Fruit fly (Drosophila melanogaster) whole organism, embryonic: Measurements from ENCODE around the gene Etl1.

Experiments
- Asciz ChIP-seq: fragments of 200-800 bp; sonication (Bioruptor generic); optimal IDR thresholded peaks from 2 replicates; lab custom pipeline; 2017; ENCODE audit warnings: missing biosample characterization, mild to moderate bottlenecking, missing genetic modification characterization, missing genetic modification reagents
- BEAF-32 ChIP-seq: fragments of 200-800 bp; sonication (Bioruptor generic); optimal IDR thresholded peaks from 3 replicates; lab custom pipeline; 2017; ENCODE audit warnings: missing biosample characterization, missing genetic modification characterization, mild to moderate bottlenecking, moderate library complexity, missing genetic modification reagents
- Bgb ChIP-seq: fragments of 200-800 bp; sonication (Bioruptor generic); IDR thresholded peaks from 2 replicates; pipeline ENCODE4 v1.3.6; 2022; ENCODE audit warnings: missing biosample characterization, missing genetic modification characterization; ENCODE audit not compliant: partially characterized antibody
- CG10654 ChIP-seq: fragments of 200-800 bp; sonication (Bioruptor generic); optimal IDR thresholded peaks from 2 replicates; lab custom pipeline; 2016; ENCODE audit warnings: missing biosample characterization, missing genetic modification characterization
- CG10959 ChIP-seq: fragments of 200-800 bp; sonication (Bioruptor generic); IDR thresholded peaks from 2 replicates; pipeline ENCODE4 v1.3.6; 2022; ENCODE audit warnings: missing biosample characterization, missing genetic modification characterization
- CG11398 ChIP-seq: fragments of 200-800 bp; sonication (Bioruptor generic); optimal IDR thresholded peaks from 2 replicates; lab custom pipeline; 2016; ENCODE audit warnings: missing biosample characterization, missing genetic modification characterization
- CG1233 ChIP-seq: fragments of 200-800 bp; sonication (Bioruptor generic); optimal IDR thresholded peaks from 4 replicates; lab custom pipeline; 2018; ENCODE audit warnings: missing biosample characterization, mild to moderate bottlenecking, missing genetic modification characterization
- CG13123 ChIP-seq: fragments of 200-800 bp; sonication (Bioruptor generic); optimal IDR thresholded peaks from 2 replicates; lab custom pipeline; 2016; ENCODE audit warnings: missing biosample characterization, missing genetic modification characterization
- CG15479 ChIP-seq: fragments of 200-800 bp; sonication (Bioruptor generic); optimal IDR thresholded peaks from 3 replicates; lab custom pipeline; 2019; ENCODE audit warnings: missing biosample characterization, mild to moderate bottlenecking, missing genetic modification characterization, moderate library complexity
- CG16779 ChIP-seq: fragments of 200-800 bp; sonication (Bioruptor generic); IDR thresholded peaks from 2 replicates; pipeline ENCODE4 v1.3.6; 2022; ENCODE audit warnings: missing biosample characterization, missing genetic modification characterization
- CG17385 ChIP-seq: fragments of 200-800 bp; sonication (Bioruptor generic); optimal IDR thresholded peaks from 3 replicates; lab custom pipeline; 2018; ENCODE audit warnings: missing biosample characterization, mild to moderate bottlenecking, missing genetic modification characterization
- CG2678 ChIP-seq: fragments of 200-800 bp; sonication (Bioruptor generic); optimal IDR thresholded peaks from 3 replicates; lab custom pipeline; 2019; ENCODE audit warnings: missing biosample characterization, mild to moderate bottlenecking, missing genetic modification characterization, moderate library complexity
- CG2875 ChIP-seq: fragments of 200-800 bp; sonication (Bioruptor generic); optimal IDR thresholded peaks from 2 replicates; lab custom pipeline; 2017; ENCODE audit warnings: missing biosample characterization, mild to moderate bottlenecking, missing genetic modification characterization, missing genetic modification reagents
- CG30431 ChIP-seq: fragments of 200-800 bp; sonication (Bioruptor generic); optimal IDR thresholded peaks from 2 replicates; lab custom pipeline; 2017; ENCODE audit warnings: missing biosample characterization, missing genetic modification characterization
- CG3838 ChIP-seq: fragments of 200-800 bp; sonication (Bioruptor generic); optimal IDR thresholded peaks from 3 replicates; lab custom pipeline; 2016; ENCODE audit warnings: missing biosample characterization, missing genetic modification characterization
- CG3995 ChIP-seq: fragments of 200-800 bp; sonication (Bioruptor generic); optimal IDR thresholded peaks from 3 replicates; lab custom pipeline; 2016; ENCODE audit warnings: missing biosample characterization, missing genetic modification characterization
- CG7987 ChIP-seq: fragments of 200-800 bp; sonication (Bioruptor generic); optimal IDR thresholded peaks from 2 replicates; lab custom pipeline; 2018; ENCODE audit warnings: missing biosample characterization, mild to moderate bottlenecking, missing genetic modification characterization, moderate library complexity
- CG8290 ChIP-seq, 3 experiments: fragments of 200-800 bp; sonication (Bioruptor generic); optimal IDR thresholded peaks; 2 replicates each; lab custom pipeline; 2016 to 2019; ENCODE audit warnings: missing biosample characterization in 3 of 3, missing genetic modification characterization in 3 of 3, mild to moderate bottlenecking in 2 of 3, moderate library complexity in 1 of 3
- CG9609 ChIP-seq: fragments of 200-800 bp; sonication (Bioruptor generic); optimal IDR thresholded peaks from 3 replicates; lab custom pipeline; 2016; ENCODE audit warnings: missing biosample characterization, missing genetic modification characterization
- CG9876 ChIP-seq: fragments of 200-800 bp; sonication (Bioruptor generic); optimal IDR thresholded peaks from 2 replicates; lab custom pipeline; 2016; ENCODE audit warnings: missing biosample characterization, missing genetic modification characterization
- Dbx ChIP-seq: fragments of 200-800 bp; sonication (Bioruptor generic); IDR thresholded peaks from 3 replicates; pipeline ENCODE4 v1.3.6; 2022; ENCODE audit warnings: missing biosample characterization, missing genetic modification characterization
- E2f2 ChIP-seq: fragments of 200-800 bp; sonication (Bioruptor generic); IDR thresholded peaks from 2 replicates; pipeline ENCODE4 v1.3.6; 2022; ENCODE audit warnings: missing biosample characterization, missing genetic modification characterization
- Elba2 ChIP-seq: fragments of 200-800 bp; sonication (Bioruptor generic); optimal IDR thresholded peaks from 3 replicates; lab custom pipeline; 2016; ENCODE audit warnings: missing biosample characterization, missing genetic modification characterization
- Gsc ChIP-seq: fragments of 200-800 bp; sonication (Bioruptor generic); IDR thresholded peaks from 2 replicates; pipeline ENCODE4 v1.3.6; 2022; ENCODE audit warnings: missing biosample characterization, missing genetic modification characterization
- HHEX ChIP-seq: fragments of 200-800 bp; sonication (Bioruptor generic); optimal IDR thresholded peaks from 3 replicates; lab custom pipeline; 2017; ENCODE audit warnings: missing biosample characterization, mild to moderate bottlenecking, missing genetic modification characterization, missing genetic modification reagents
- HmgD ChIP-seq: fragments of 200-800 bp; sonication (Bioruptor generic); optimal IDR thresholded peaks from 3 replicates; lab custom pipeline; 2016; ENCODE audit warnings: missing biosample characterization, missing genetic modification characterization
- HmgZ ChIP-seq: fragments of 200-800 bp; sonication (Bioruptor generic); optimal IDR thresholded peaks from 2 replicates; lab custom pipeline; 2018; ENCODE audit warnings: missing biosample characterization, mild to moderate bottlenecking, missing genetic modification characterization
- Lpt ChIP-seq: fragments of >200 bp; optimal IDR thresholded peaks from 2 replicates; lab custom pipeline; 2018; ENCODE audit warnings: missing biosample characterization, missing genetic modification characterization
- NC2α ChIP-seq: fragments of 200-800 bp; sonication (Bioruptor generic); optimal IDR thresholded peaks from 2 replicates; lab custom pipeline; 2016; ENCODE audit warnings: missing biosample characterization, missing genetic modification characterization
- Scr ChIP-seq: fragments of 200-800 bp; sonication (Bioruptor generic); IDR thresholded peaks from 2 replicates; pipeline ENCODE4 v1.3.6; 2022; ENCODE audit warnings: missing biosample characterization, missing genetic modification characterization; ENCODE audit not compliant: partially characterized antibody
- Stat92E ChIP-seq, 3 experiments: fragments of >200 bp in 2 of 3; fragments of 200-800 bp in 1 of 3; sonication (Bioruptor generic) in 1 of 3; optimal IDR thresholded peaks; 2 replicates each; lab custom pipeline; 2017 to 2019; ENCODE audit warnings: missing biosample characterization in 3 of 3, missing genetic modification characterization in 3 of 3, mild to moderate bottlenecking in 1 of 3, moderate library complexity in 1 of 3
- Tbp ChIP-seq: fragments of >200 bp; optimal IDR thresholded peaks from 2 replicates; lab custom pipeline; 2018; ENCODE audit warnings: missing biosample characterization, missing genetic modification characterization
- bab2 ChIP-seq: fragments of 200-800 bp; sonication (Bioruptor generic); optimal IDR thresholded peaks from 2 replicates; lab custom pipeline; 2016; ENCODE audit warnings: missing biosample characterization, missing genetic modification characterization
- bowl ChIP-seq: fragments of 200-800 bp; sonication (Bioruptor generic); IDR thresholded peaks from 2 replicates; pipeline ENCODE4 v1.3.6; 2022; ENCODE audit warnings: missing biosample characterization, missing genetic modification characterization
- caup ChIP-seq: fragments of 200-800 bp; sonication (Bioruptor generic); optimal IDR thresholded peaks from 3 replicates; lab custom pipeline; 2017; ENCODE audit warnings: missing biosample characterization, mild to moderate bottlenecking, missing genetic modification characterization, moderate library complexity; ENCODE audit not compliant: severe bottlenecking
- ewg ChIP-seq: fragments of 200-800 bp; sonication (Bioruptor generic); optimal IDR thresholded peaks from 3 replicates; lab custom pipeline; 2017; ENCODE audit warnings: mild to moderate bottlenecking, missing biosample characterization, missing genetic modification reagents, missing genetic modification characterization
- exex ChIP-seq: fragments of 200-800 bp; sonication (Bioruptor generic); optimal IDR thresholded peaks from 4 replicates; lab custom pipeline; 2018; ENCODE audit warnings: missing biosample characterization, mild to moderate bottlenecking, missing genetic modification characterization, moderate library complexity
- gcm ChIP-seq: fragments of 200-800 bp; sonication (Bioruptor generic); optimal IDR thresholded peaks from 2 replicates; lab custom pipeline; 2019; ENCODE audit warnings: missing biosample characterization, mild to moderate bottlenecking, missing genetic modification characterization, moderate library complexity
- gfzf ChIP-seq: fragments of 200-800 bp; sonication (Bioruptor generic); optimal IDR thresholded peaks from 2 replicates; lab custom pipeline; 2016; ENCODE audit warnings: missing biosample characterization, mild to moderate bottlenecking, missing genetic modification characterization, moderate library complexity
- her ChIP-seq: fragments of 200-800 bp; sonication (Bioruptor generic); optimal IDR thresholded peaks from 2 replicates; lab custom pipeline; 2016; ENCODE audit warnings: missing biosample characterization, missing genetic modification characterization
- ken ChIP-seq: fragments of 200-800 bp; sonication (Bioruptor generic); IDR thresholded peaks from 3 replicates; pipeline ENCODE4 v1.3.6; 2022; ENCODE audit warnings: missing biosample characterization, missing genetic modification characterization
- mld ChIP-seq: fragments of 200-800 bp; sonication (Bioruptor generic); IDR thresholded peaks from 3 replicates; pipeline ENCODE4 v1.3.6; 2022; ENCODE audit warnings: missing biosample characterization, missing genetic modification characterization; ENCODE audit not compliant: partially characterized antibody
- pan ChIP-seq, 4 experiments: fragments of >200 bp in 3 of 4; fragments of 200-800 bp in 1 of 4; sonication (Bioruptor generic) in 1 of 4; optimal IDR thresholded peaks in 3 of 4; IDR thresholded peaks in 1 of 4; 2 replicates each; pipeline versions ENCODE4 v1.3.6 to Lab custom; 2017 to 2022; ENCODE audit warnings: missing biosample characterization in 2 of 4, missing genetic modification characterization in 2 of 4, mixed read lengths in 1 of 4
- pros ChIP-seq: fragments of 200-800 bp; sonication (Bioruptor generic); optimal IDR thresholded peaks from 3 replicates; lab custom pipeline; 2019; ENCODE audit warnings: missing biosample characterization, mild to moderate bottlenecking, missing genetic modification characterization, moderate library complexity
- tup ChIP-seq: fragments of 200-800 bp; sonication (Bioruptor generic); optimal IDR thresholded peaks from 2 replicates; lab custom pipeline; 2016; ENCODE audit warnings: missing biosample characterization, mild to moderate bottlenecking, missing genetic modification characterization, moderate library complexity
- tx ChIP-seq: fragments of 200-800 bp; sonication (Bioruptor generic); optimal IDR thresholded peaks from 2 replicates; lab custom pipeline; 2016; ENCODE audit warnings: missing biosample characterization, missing genetic modification characterization
- usp ChIP-seq: fragments of >200 bp; optimal IDR thresholded peaks from 2 replicates; lab custom pipeline; 2017; ENCODE audit warnings: missing biosample characterization, missing genetic modification characterization
- vnd ChIP-seq: fragments of 200-800 bp; sonication (Bioruptor generic); IDR thresholded peaks from 3 replicates; pipeline ENCODE4 v1.3.6; 2022; ENCODE audit warnings: missing biosample characterization, missing genetic modification characterization; ENCODE audit not compliant: partially characterized antibody
- vvl ChIP-seq: fragments of 200-800 bp; sonication (Bioruptor generic); IDR thresholded peaks from 2 replicates; pipeline ENCODE4 v1.3.6; 2022; ENCODE audit warnings: missing biosample characterization, missing genetic modification characterization
- zfh1 ChIP-seq: fragments of 200-800 bp; sonication (Bioruptor generic); IDR thresholded peaks from 3 replicates; pipeline ENCODE4 v1.3.6; 2022; ENCODE audit warnings: missing biosample characterization, missing genetic modification characterization

Etl1 gene

DNA sequence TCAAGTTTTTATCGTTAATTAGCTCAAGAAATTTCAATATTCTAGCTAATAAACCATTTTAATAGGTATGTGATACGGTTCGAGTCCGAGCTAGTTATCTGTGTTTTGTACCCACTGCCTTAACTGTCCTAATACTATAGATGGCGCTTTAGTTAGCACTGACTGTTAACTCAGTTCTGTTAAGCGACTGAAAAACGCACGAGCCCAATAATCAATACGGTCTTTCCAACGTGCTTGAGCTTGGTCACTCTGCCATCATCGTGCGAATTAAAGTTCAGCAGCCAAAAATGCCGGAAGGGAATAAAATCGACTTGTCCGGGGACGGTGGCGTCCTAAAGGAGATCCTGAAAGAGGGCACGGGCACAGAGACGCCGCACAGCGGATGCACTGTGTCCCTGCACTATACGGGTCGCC lies 24.5 kb downstream of the Etl1 start, which contains the start of gene Fkbp59 (continued):
- TF ChIP-seq CG8290 (GFP tag; optimal IDR thresholded peaks at IDR 0.05; lab: Kevin White, UChicago), result peak; percentile 54
- peak in 1 of 2 experiments; percentile 79 for TF ChIP-seq CG8290 (tag; optimal IDR thresholded peaks at IDR 0.05; lab: Kevin White, UChicago)
- TF ChIP-seq mld (GFP tag; lab: Robert Waterston, UW), result peak; percentile 84
- TF ChIP-seq vnd (GFP tag; lab: Robert Waterston, UW), result peak; percentile 88
- peak; percentile 54 for TF ChIP-seq E2f2
- no peak for TF ChIP-seq CG30431 (GFP tag; lab: Kevin White, UChicago)
- no peak for TF ChIP-seq usp
- no peak for TF ChIP-seq Lpt (GFP tag; lab: Kevin White, UChicago)
- TF ChIP-seq CG15479 (GFP tag; lab: Kevin White, UChicago), result no peak
- TF ChIP-seq NC2α (GFP tag; lab: Kevin White, UChicago), result no peak
- no peak for TF ChIP-seq HmgD (GFP tag; lab: Kevin White, UChicago)
- 0 out of 2 replicates have a peak, but pooled peaks have one; percentile 45 for TF ChIP-seq vvl (GFP tag; lab: Robert Waterston, UW)
- no peak for TF ChIP-seq CG10959 (GFP tag; lab: Robert Waterston, UW)
- TF ChIP-seq bab2 (GFP tag; lab: Kevin White, UChicago), result no peak
- TF ChIP-seq Asciz (GFP tag; lab: Kevin White, UChicago), result no peak
- TF ChIP-seq CG16779 (GFP tag; lab: Robert Waterston, UW), result no peak
- no peak for TF ChIP-seq CG2678 (tag; lab: Kevin White, UChicago)
- TF ChIP-seq CG3995, result no peak
- no peak for TF ChIP-seq CG10654
- no peak for TF ChIP-seq CG9876
- no peak for TF ChIP-seq CG9609 (GFP tag; lab: Kevin White, UChicago)
- TF ChIP-seq exex (tag; lab: Kevin White, UChicago), result no peak
- no peak for TF ChIP-seq Elba2 (GFP tag; lab: Kevin White, UChicago)
- TF ChIP-seq tx (GFP tag; lab: Kevin White, UChicago), result no peak
- TF ChIP-seq gfzf (GFP tag; lab: Kevin White, UChicago), result peak; percentile 85
- peak; percentile 49 for TF ChIP-seq Dbx (GFP tag; lab: Robert Waterston, UW)
- TF ChIP-seq Bgb, result peak; percentile 97
- TF ChIP-seq zfh1 (GFP tag; lab: Robert Waterston, UW), result peak; percentile 14; the same call in 1 of the 3 replicates
- no peak for TF ChIP-seq ken (GFP tag; lab: Robert Waterston, UW)
- no peak for TF ChIP-seq CG11398 (GFP tag; lab: Kevin White, UChicago)
- no peak for TF ChIP-seq tup
- no peak for TF ChIP-seq Stat92E (GFP tag; optimal IDR thresholded peaks at IDR 0.05; lab: Kevin White, UChicago)
- no peak for TF ChIP-seq gcm
- no peak for TF ChIP-seq CG3838
- peak; percentile 60 for TF ChIP-seq HmgZ (tag; lab: Kevin White, UChicago)
- TF ChIP-seq bowl (GFP tag; lab: Robert Waterston, UW), result no peak
- TF ChIP-seq BEAF-32 (GFP tag; lab: Kevin White, UChicago), result peak; percentile 32
- TF ChIP-seq Tbp (GFP tag; lab: Kevin White, UChicago), result no peak
- no peak for TF ChIP-seq CG13123 (GFP tag; lab: Kevin White, UChicago)
- TF ChIP-seq CG7987 (GFP tag; lab: Kevin White, UChicago), result no peak
- TF ChIP-seq ewg (GFP tag; lab: Kevin White, UChicago), result no peak
- no peak for TF ChIP-seq CG1233
- no peak for TF ChIP-seq CG2875 (GFP tag; lab: Kevin White, UChicago)
- TF ChIP-seq pan (optimal IDR thresholded peaks at IDR 0.05; lab: Kevin White, UChicago), result no peak
- no peak for TF ChIP-seq pan (GFP tag; optimal IDR thresholded peaks at IDR 0.05 in 1 of 2, IDR thresholded peaks at IDR 0.05 in 1 of 2)
- TF ChIP-seq CG17385 (GFP tag; lab: Kevin White, UChicago), result no peak
- no peak for TF ChIP-seq Gsc (GFP tag; lab: Robert Waterston, UW)
- TF ChIP-seq HHEX (GFP tag; lab: Kevin White, UChicago), result no peak
- no peak for TF ChIP-seq pros (GFP tag; lab: Kevin White, UChicago)
- no peak for TF ChIP-seq caup (GFP tag; lab: Kevin White, UChicago)
- peak; percentile 69 for TF ChIP-seq her
- peak; percentile 76 for TF ChIP-seq Scr (GFP tag; lab: Robert Waterston, UW)
